Fruit fly (Drosophila melanogaster) whole organism, embryonic: ENCODE results near the gene Pino.

Source experiments
- Awh ChIP-seq: fragments of 200-800 bp; sonication (Bioruptor generic); IDR thresholded peaks from 2 replicates; pipeline ENCODE4, ENCODE4 v1.3.6; 2022; ENCODE audit warnings: missing biosample characterization, missing genetic modification characterization
- BEAF-32 ChIP-seq: fragments of 200-800 bp; sonication (Bioruptor generic); optimal IDR thresholded peaks from 3 replicates; lab custom pipeline; 2017; ENCODE audit warnings: missing biosample characterization, missing genetic modification characterization, mild to moderate bottlenecking, moderate library complexity, missing genetic modification reagents
- Bdp1 ChIP-seq: fragments of 200-800 bp; sonication (Bioruptor generic); optimal IDR thresholded peaks from 3 replicates; lab custom pipeline; 2016; ENCODE audit warnings: missing biosample characterization, missing genetic modification characterization
- CG10366 ChIP-seq: fragments of 200-800 bp; sonication (Bioruptor generic); IDR thresholded peaks from 2 replicates; pipeline ENCODE4 v1.3.6; 2022; ENCODE audit warnings: missing biosample characterization, missing genetic modification characterization
- CG12155 ChIP-seq: fragments of 200-800 bp; sonication (Bioruptor generic); optimal IDR thresholded peaks from 3 replicates; lab custom pipeline; 2016; ENCODE audit warnings: missing biosample characterization, missing genetic modification characterization
- CG12219 ChIP-seq: fragments of 200-800 bp; sonication (Bioruptor generic); optimal IDR thresholded peaks from 3 replicates; lab custom pipeline; 2018; ENCODE audit warnings: missing biosample characterization, mild to moderate bottlenecking, missing genetic modification characterization
- CG12299 ChIP-seq: fragments of 200-800 bp; sonication (Bioruptor generic); optimal IDR thresholded peaks from 2 replicates; lab custom pipeline; 2018; ENCODE audit warnings: missing biosample characterization, mild to moderate bottlenecking, missing genetic modification characterization
- CG13287 ChIP-seq: fragments of 200-800 bp; sonication (Bioruptor generic); IDR thresholded peaks from 2 replicates; pipeline ENCODE4 v1.3.6; 2022; ENCODE audit warnings: missing biosample characterization, missing genetic modification characterization; ENCODE audit not compliant: partially characterized antibody
- CG15073 ChIP-seq: fragments of 200-800 bp; sonication (Bioruptor generic); optimal IDR thresholded peaks from 2 replicates; lab custom pipeline; 2016; ENCODE audit warnings: missing biosample characterization, missing genetic modification characterization
- CG18262 ChIP-seq: fragments of 200-800 bp; optimal IDR thresholded peaks from 3 replicates; lab custom pipeline; 2019; ENCODE audit warnings: missing biosample characterization, mild to moderate bottlenecking, missing genetic modification characterization, moderate library complexity
- CG18764 ChIP-seq: fragments of 200-800 bp; sonication (Bioruptor generic); optimal IDR thresholded peaks from 3 replicates; lab custom pipeline; 2016; ENCODE audit warnings: missing biosample characterization, missing genetic modification characterization
- CG2116 ChIP-seq: fragments of 200-800 bp; sonication (Bioruptor generic); optimal IDR thresholded peaks from 3 replicates; lab custom pipeline; 2018; ENCODE audit warnings: missing biosample characterization, mild to moderate bottlenecking, missing genetic modification characterization
- CG2875 ChIP-seq: fragments of 200-800 bp; sonication (Bioruptor generic); optimal IDR thresholded peaks from 2 replicates; lab custom pipeline; 2017; ENCODE audit warnings: missing biosample characterization, mild to moderate bottlenecking, missing genetic modification characterization, missing genetic modification reagents
- CG3281 ChIP-seq: fragments of 200-800 bp; sonication (Bioruptor generic); optimal IDR thresholded peaks from 3 replicates; lab custom pipeline; 2017; ENCODE audit warnings: missing biosample characterization, mild to moderate bottlenecking, missing genetic modification characterization
- CG3838 ChIP-seq: fragments of 200-800 bp; sonication (Bioruptor generic); optimal IDR thresholded peaks from 3 replicates; lab custom pipeline; 2016; ENCODE audit warnings: missing biosample characterization, missing genetic modification characterization
- CG43689 ChIP-seq: fragments of 200-800 bp; sonication (Bioruptor generic); IDR thresholded peaks from 2 replicates; pipeline ENCODE4 v1.3.6; 2022; ENCODE audit warnings: missing biosample characterization, missing genetic modification characterization
- CG4820 ChIP-seq: fragments of 200-800 bp; sonication (Bioruptor generic); optimal IDR thresholded peaks from 3 replicates; lab custom pipeline; 2016; ENCODE audit warnings: missing biosample characterization, missing genetic modification characterization
- CG6272 ChIP-seq: fragments of 200-800 bp; sonication (Bioruptor generic); IDR thresholded peaks from 2 replicates; pipeline ENCODE4 v1.3.6; 2022; ENCODE audit warnings: missing biosample characterization, missing genetic modification characterization
- CG6765 ChIP-seq: fragments of 200-800 bp; sonication (Bioruptor generic); optimal IDR thresholded peaks from 3 replicates; lab custom pipeline; 2017; ENCODE audit warnings: missing biosample characterization, mild to moderate bottlenecking, missing genetic modification characterization
- CG7745 ChIP-seq: fragments of 200-800 bp; sonication (Bioruptor generic); optimal IDR thresholded peaks from 2 replicates; lab custom pipeline; 2018; ENCODE audit warnings: missing biosample characterization, mild to moderate bottlenecking, missing genetic modification characterization, moderate library complexity
- CG7928 ChIP-seq: fragments of 200-800 bp; sonication (Bioruptor generic); optimal IDR thresholded peaks from 2 replicates; lab custom pipeline; 2017; ENCODE audit warnings: missing biosample characterization, mild to moderate bottlenecking, missing genetic modification characterization
- CG8924 ChIP-seq: fragments of 200-800 bp; optimal IDR thresholded peaks from 3 replicates; lab custom pipeline; 2019; ENCODE audit warnings: missing biosample characterization, mild to moderate bottlenecking, missing genetic modification characterization, moderate library complexity
- Chrac-16 ChIP-seq: fragments of 200-800 bp; sonication (Bioruptor generic); optimal IDR thresholded peaks from 3 replicates; lab custom pipeline; 2016; ENCODE audit warnings: missing biosample characterization, missing genetic modification characterization
- Dip3 ChIP-seq: fragments of 200-800 bp; sonication (Bioruptor generic); optimal IDR thresholded peaks from 3 replicates; lab custom pipeline; 2016; ENCODE audit warnings: missing biosample characterization, missing genetic modification characterization
- Doc3 ChIP-seq: fragments of 200-800 bp; sonication (Bioruptor generic); IDR thresholded peaks from 3 replicates; pipeline ENCODE4 v1.3.6; 2022; ENCODE audit warnings: missing biosample characterization, missing genetic modification characterization; ENCODE audit not compliant: partially characterized antibody
- E2f2 ChIP-seq: fragments of 200-800 bp; sonication (Bioruptor generic); IDR thresholded peaks from 2 replicates; pipeline ENCODE4 v1.3.6; 2022; ENCODE audit warnings: missing biosample characterization, missing genetic modification characterization
- Ets97D ChIP-seq: fragments of 200-800 bp; sonication (Bioruptor generic); optimal IDR thresholded peaks from 3 replicates; lab custom pipeline; 2016; ENCODE audit warnings: missing biosample characterization, missing genetic modification characterization
- Fer1 ChIP-seq: fragments of 200-800 bp; sonication (Bioruptor generic); optimal IDR thresholded peaks from 2 replicates; lab custom pipeline; 2017; ENCODE audit warnings: missing biosample characterization, mild to moderate bottlenecking, missing genetic modification characterization
- HLHmδ ChIP-seq: fragments of 200-800 bp; sonication (Bioruptor generic); optimal IDR thresholded peaks from 2 replicates; lab custom pipeline; 2018; ENCODE audit warnings: missing biosample characterization, mild to moderate bottlenecking, missing genetic modification characterization, moderate library complexity
- HmgZ ChIP-seq: fragments of 200-800 bp; sonication (Bioruptor generic); optimal IDR thresholded peaks from 2 replicates; lab custom pipeline; 2018; ENCODE audit warnings: missing biosample characterization, mild to moderate bottlenecking, missing genetic modification characterization
- MTF-1 ChIP-seq: fragments of 200-800 bp; sonication (Bioruptor generic); optimal IDR thresholded peaks from 2 replicates; lab custom pipeline; 2018; ENCODE audit warnings: missing biosample characterization, mild to moderate bottlenecking, missing genetic modification characterization, borderline replicate concordance
- Ravus ChIP-seq: fragments of 200-800 bp; sonication (Bioruptor generic); IDR thresholded peaks from 2 replicates; pipeline ENCODE4 v1.3.6; 2022; ENCODE audit warnings: missing biosample characterization, missing genetic modification characterization
- Xrp1 ChIP-seq: fragments of 200-800 bp; sonication (Bioruptor generic); IDR thresholded peaks from 2 replicates; pipeline ENCODE4 v1.3.6; 2022; ENCODE audit warnings: missing biosample characterization, missing genetic modification characterization
- al ChIP-seq: fragments of 200-800 bp; sonication (Bioruptor generic); IDR thresholded peaks from 2 replicates; pipeline ENCODE4 v1.3.6; 2022; ENCODE audit warnings: missing biosample characterization, missing genetic modification characterization
- bcd ChIP-seq: fragments of 200-800 bp; sonication (Bioruptor generic); optimal IDR thresholded peaks from 2 replicates; lab custom pipeline; 2017; ENCODE audit warnings: missing biosample characterization, mild to moderate bottlenecking, missing genetic modification characterization
- br ChIP-seq: fragments of >200 bp; optimal IDR thresholded peaks from 2 replicates; lab custom pipeline; 2017
- crol ChIP-seq: fragments of 200-800 bp; sonication (Bioruptor generic); IDR thresholded peaks from 2 replicates; pipeline ENCODE4 v1.3.6; 2022; ENCODE audit warnings: missing biosample characterization, missing genetic modification characterization
- danr ChIP-seq: fragments of 200-800 bp; sonication (Bioruptor generic); IDR thresholded peaks from 2 replicates; pipeline ENCODE4 v1.3.6; 2022; ENCODE audit warnings: missing biosample characterization, missing genetic modification characterization
- dm ChIP-seq: fragments of 200-800 bp; sonication (Bioruptor generic); optimal IDR thresholded peaks from 3 replicates; lab custom pipeline; 2016; ENCODE audit warnings: missing biosample characterization, missing genetic modification characterization
- emc ChIP-seq: fragments of 200-800 bp; sonication (Bioruptor generic); optimal IDR thresholded peaks from 2 replicates; lab custom pipeline; 2016; ENCODE audit warnings: missing biosample characterization, missing genetic modification characterization
- exex ChIP-seq: fragments of 200-800 bp; sonication (Bioruptor generic); optimal IDR thresholded peaks from 4 replicates; lab custom pipeline; 2018; ENCODE audit warnings: missing biosample characterization, mild to moderate bottlenecking, missing genetic modification characterization, moderate library complexity
- insv ChIP-seq, 2 experiments: fragments of 200-800 bp; sonication (Bioruptor generic); optimal IDR thresholded peaks; 3 replicates each; lab custom pipeline; 2016 to 2018; ENCODE audit warnings: missing biosample characterization in 2 of 2, missing genetic modification characterization in 2 of 2
- jing ChIP-seq: fragments of 200-800 bp; sonication (Bioruptor generic); optimal IDR thresholded peaks from 2 replicates; lab custom pipeline; 2018; ENCODE audit warnings: missing biosample characterization, mild to moderate bottlenecking, missing genetic modification characterization
- knrl ChIP-seq: fragments of 200-800 bp; sonication (Bioruptor generic); IDR thresholded peaks from 3 replicates; pipeline ENCODE4 v1.3.6; 2022; ENCODE audit warnings: missing biosample characterization, missing genetic modification characterization; ENCODE audit not compliant: partially characterized antibody
- lilli ChIP-seq: fragments of 200-800 bp; sonication (Bioruptor generic); optimal IDR thresholded peaks from 3 replicates; lab custom pipeline; 2016; ENCODE audit warnings: missing biosample characterization, missing genetic modification characterization
- lmd ChIP-seq: fragments of 200-800 bp; sonication (Bioruptor generic); IDR thresholded peaks from 2 replicates; pipeline ENCODE4 v1.3.6; 2022; ENCODE audit warnings: missing biosample characterization, missing genetic modification characterization
- nau ChIP-seq: fragments of 200-800 bp; sonication (Bioruptor generic); optimal IDR thresholded peaks from 3 replicates; lab custom pipeline; 2017; ENCODE audit warnings: missing biosample characterization, mild to moderate bottlenecking, missing genetic modification characterization, missing genetic modification reagents
- pan ChIP-seq, 4 experiments: fragments of >200 bp in 3 of 4; fragments of 200-800 bp in 1 of 4; sonication (Bioruptor generic) in 1 of 4; optimal IDR thresholded peaks in 3 of 4; IDR thresholded peaks in 1 of 4; 2 replicates each; pipeline versions ENCODE4 v1.3.6 to Lab custom; 2017 to 2022; ENCODE audit warnings: missing biosample characterization in 2 of 4, missing genetic modification characterization in 2 of 4, mixed read lengths in 1 of 4
- salm ChIP-seq: fragments of 200-800 bp; sonication (Bioruptor generic); optimal IDR thresholded peaks from 2 replicates; lab custom pipeline; 2018; ENCODE audit warnings: missing biosample characterization, mild to moderate bottlenecking, missing genetic modification characterization
- sna ChIP-seq: fragments of 200-800 bp; sonication (Bioruptor generic); IDR thresholded peaks from 2 replicates; pipeline ENCODE4 v1.3.6; 2022; ENCODE audit warnings: missing biosample characterization, missing genetic modification characterization; ENCODE audit not compliant: partially characterized antibody
- stc ChIP-seq: fragments of 200-800 bp; sonication (Bioruptor generic); IDR thresholded peaks from 2 replicates; pipeline ENCODE4 v1.3.6; 2022; ENCODE audit warnings: missing biosample characterization, missing genetic modification characterization
- z ChIP-seq: fragments of 200-800 bp; sonication (Bioruptor generic); IDR thresholded peaks from 3 replicates; pipeline ENCODE4 v1.3.6; 2022; ENCODE audit warnings: missing biosample characterization, missing genetic modification characterization
- zen2 ChIP-seq: fragments of 200-800 bp; sonication (Bioruptor generic); IDR thresholded peaks from 3 replicates; pipeline ENCODE4 v1.3.6; 2022; ENCODE audit warnings: missing biosample characterization, missing genetic modification characterization; ENCODE audit not compliant: partially characterized antibody

Pino gene

DNA sequence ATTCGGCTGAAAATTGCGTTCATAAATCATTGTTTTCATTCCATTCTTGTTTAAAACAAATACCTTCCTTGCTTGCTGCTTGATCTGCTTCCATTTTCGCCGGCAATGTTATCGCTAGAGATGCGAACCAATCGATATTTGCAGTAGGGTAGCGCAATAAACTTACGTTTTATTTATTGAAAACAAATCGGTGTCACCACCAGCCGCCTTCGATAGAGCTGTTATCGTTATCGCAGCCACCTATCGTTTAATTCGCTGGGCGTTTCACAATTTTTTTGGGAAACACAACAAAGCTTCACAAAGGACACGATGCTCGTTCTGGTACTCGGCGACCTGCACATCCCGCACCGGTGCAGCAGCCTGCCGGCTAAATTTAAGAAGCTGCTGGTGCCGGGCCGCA is 21.8 kb upstream of the Pino start, which contains the start of the genes Tfb4 and Vps29 (continued):
- TF ChIP-seq bcd (GFP tag; lab: Kevin White, UChicago): no peak
- TF ChIP-seq CG12299 (tag; lab: Kevin White, UChicago): no peak
- no peak for TF ChIP-seq br
- no peak for TF ChIP-seq CG3281
- TF ChIP-seq salm (tag; lab: Kevin White, UChicago): no peak
- peak; percentile 76 for TF ChIP-seq E2f2 (GFP tag; lab: Robert Waterston, UW)
- TF ChIP-seq z (GFP tag; lab: Robert Waterston, UW): no peak
- TF ChIP-seq lmd (GFP tag; lab: Robert Waterston, UW): no peak; the same call in 1 of the 2 replicates
- TF ChIP-seq Awh (GFP tag; lab: Robert Waterston, UW): no peak
- no peak for TF ChIP-seq CG6765 (GFP tag; lab: Kevin White, UChicago)
- TF ChIP-seq CG2875 (GFP tag; lab: Kevin White, UChicago): no peak
- no peak for TF ChIP-seq jing (GFP tag; lab: Kevin White, UChicago)
- no peak for TF ChIP-seq CG15073
- TF ChIP-seq HLHmδ (GFP tag; lab: Kevin White, UChicago): no peak
- TF ChIP-seq Ravus (GFP tag; lab: Robert Waterston, UW): no peak
- TF ChIP-seq emc (GFP tag; lab: Kevin White, UChicago): no peak
- no peak for TF ChIP-seq Dip3
- TF ChIP-seq CG3838: no peak
- peak; percentile 66 for TF ChIP-seq BEAF-32
- no peak for TF ChIP-seq stc
- no peak for TF ChIP-seq danr (GFP tag; lab: Robert Waterston, UW)
- TF ChIP-seq Xrp1: peak; percentile 64
- no peak for TF ChIP-seq crol (GFP tag; lab: Robert Waterston, UW)
- TF ChIP-seq pan (optimal IDR thresholded peaks at IDR 0.05; lab: Kevin White, UChicago): no peak
- peak in 1 of 2 experiments; percentile 52 for TF ChIP-seq pan (GFP tag; optimal IDR thresholded peaks at IDR 0.05 in 1 of 2, IDR thresholded peaks at IDR 0.05 in 1 of 2)
- TF ChIP-seq CG8924 (tag; lab: Kevin White, UChicago): peak; percentile 39
- peak; percentile 69 for TF ChIP-seq CG2116 (GFP tag; lab: Kevin White, UChicago)
- peak; percentile 71; the same call in 2 of the 3 replicates for TF ChIP-seq knrl (GFP tag; lab: Robert Waterston, UW)
- no peak for TF ChIP-seq CG43689 (GFP tag; lab: Robert Waterston, UW)
- TF ChIP-seq exex (tag; lab: Kevin White, UChicago): no peak
- TF ChIP-seq nau (GFP tag; lab: Kevin White, UChicago): no peak
- peak; percentile 21 for TF ChIP-seq CG4820 (GFP tag; lab: Kevin White, UChicago)
- TF ChIP-seq Bdp1: no peak
- no peak for TF ChIP-seq CG7745
- no peak for TF ChIP-seq CG18262 (tag; lab: Kevin White, UChicago)

DNA sequence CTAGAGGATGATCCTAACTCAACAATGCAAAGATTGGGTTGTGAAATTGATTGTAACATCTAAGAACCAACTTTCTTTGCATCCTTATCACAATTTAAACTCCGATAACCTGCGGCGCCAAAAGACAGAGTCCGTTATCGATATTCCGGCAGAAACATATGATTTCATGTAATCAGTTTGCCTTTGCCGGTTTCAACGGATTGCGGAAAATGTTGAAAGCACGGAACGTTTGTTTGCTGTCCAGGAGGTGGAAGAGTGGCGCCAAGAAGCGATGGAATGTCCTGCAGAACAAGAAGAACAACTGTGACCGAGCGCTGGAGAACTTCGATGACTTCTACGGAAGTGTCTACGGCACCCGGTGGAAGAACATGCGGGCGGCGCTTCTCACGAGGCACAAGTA is 18.9 kb upstream of the Pino start:
- TF ChIP-seq CG8924 (tag; lab: Kevin White, UChicago) (no peak), zen2 (GFP tag; lab: Robert Waterston, UW) (peak; percentile 86), Ets97D (GFP tag; lab: Kevin White, UChicago) (no peak), CG7928 (GFP tag; lab: Kevin White, UChicago) (no peak), dm (GFP tag; lab: Kevin White, UChicago) (no peak), al (GFP tag; lab: Robert Waterston, UW) (no peak), CG10366 (GFP tag; lab: Robert Waterston, UW) (no peak), CG6272 (GFP tag; lab: Robert Waterston, UW) (no peak), sna (GFP tag; lab: Robert Waterston, UW) (peak; percentile 53), Doc3 (peak; percentile 44; the same call in 2 of the 3 replicates), insv (GFP tag; optimal IDR thresholded peaks at IDR 0.05; lab: Kevin White, UChicago) (no peak), Chrac-16 (GFP tag; lab: Kevin White, UChicago) (no peak), CG13287 (GFP tag; lab: Robert Waterston, UW) (peak; percentile 78), lilli (GFP tag; lab: Kevin White, UChicago) (no peak), CG12155 (GFP tag; lab: Kevin White, UChicago) (no peak), CG18764 (GFP tag; lab: Kevin White, UChicago) (no peak), MTF-1 (no peak), CG12219 (no peak), Fer1 (GFP tag; lab: Kevin White, UChicago) (no peak), HmgZ (no peak)
